Worm (Caenorhabditis elegans): ENCODE measurements around the gene agt-2.

agt-2 gene

DNA sequence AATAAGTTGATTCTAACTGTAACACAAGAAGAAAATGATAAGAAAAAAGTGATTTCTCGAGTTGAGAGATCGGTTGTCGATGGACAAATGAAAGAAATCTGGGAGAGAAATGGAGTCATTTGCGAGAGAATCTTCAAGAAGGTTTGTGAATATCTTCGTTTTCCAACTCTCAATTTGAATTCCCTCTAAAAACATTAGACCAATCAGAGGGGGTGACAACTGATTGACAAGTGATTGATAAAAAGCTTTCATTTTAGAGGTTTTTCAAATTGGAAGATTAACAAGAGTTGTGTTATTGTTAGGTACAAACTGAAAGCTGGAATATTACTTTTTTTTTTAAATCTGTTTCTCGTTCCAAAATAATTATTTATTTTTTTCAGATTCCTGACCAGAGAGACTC lies 44.3 kb upstream of the agt-2 start:
- no peak for TF ChIP-seq Y53G8AR.9 (GFP tag; conservative IDR thresholded peaks at IDR 0.05)
- no peak for TF ChIP-seq nhr-27 (tag; optimal IDR thresholded peaks at IDR 0.05)
- no peak for TF ChIP-seq bed-2 (GFP tag; IDR thresholded peaks at IDR 0.05)
- no peak for TF ChIP-seq pbrm-1 (GFP tag; IDR thresholded peaks at IDR 0.05)
- no peak for TF ChIP-seq ztf-3 (GFP tag; optimal IDR thresholded peaks at IDR 0.05)
- TF ChIP-seq attf-6 (GFP tag; IDR thresholded peaks at IDR 0.05), result no peak
- TF ChIP-seq C06A6.2 (GFP tag; conservative IDR thresholded peaks at IDR 0.05), result no peak
- TF ChIP-seq K12H6.12 (tag; optimal IDR thresholded peaks at IDR 0.05), result no peak
- TF ChIP-seq dox-1 (GFP tag; IDR thresholded peaks at IDR 0.05), result no peak

DNA sequence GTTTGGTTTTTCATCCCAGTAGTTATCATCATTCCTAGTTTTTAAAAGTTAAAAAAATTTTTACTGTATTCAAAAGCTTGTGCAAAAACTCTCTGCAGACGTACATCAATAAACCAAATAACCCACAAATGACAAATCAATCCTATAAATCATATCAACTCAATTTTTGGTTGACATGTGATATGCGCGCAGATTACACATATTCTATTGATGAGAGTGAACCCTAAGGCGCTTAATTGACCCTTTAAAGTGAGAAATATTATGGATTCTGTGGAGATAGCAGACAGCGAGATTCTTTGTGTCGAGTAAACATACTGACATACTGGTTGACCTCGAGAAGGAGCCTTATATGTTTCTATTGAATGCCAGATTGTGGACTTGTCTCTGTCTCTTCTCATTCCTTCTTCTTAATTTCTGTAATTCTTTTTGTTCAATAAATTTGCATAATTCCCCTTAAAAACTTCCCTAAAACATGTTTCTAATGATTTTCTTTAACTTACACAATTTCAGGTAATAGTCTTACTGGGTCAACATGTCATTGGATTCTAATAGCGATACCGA lies 42.7 kb upstream of the agt-2 start, which contains the start of gene EEED8.2:
Gene EEED8.2, plus strand, starts transcription at position 511 of the 561 bp plus-strand sequence.
- TF ChIP-seq cebp-2 (GFP tag; IDR thresholded peaks at IDR 0.05) (no peak), Y67H2A.10 (GFP tag; conservative IDR thresholded peaks at IDR 0.05) (no peak), rec-8 (tag; optimal IDR thresholded peaks at IDR 0.05) (no peak), ets-4 (GFP tag; optimal IDR thresholded peaks at IDR 0.05) (no peak), madf-8 (GFP tag; conservative IDR thresholded peaks at IDR 0.05) (no peak), dpl-1 (GFP tag; optimal IDR thresholded peaks at IDR 0.05) (no peak), fkh-3 (tag; optimal IDR thresholded peaks at IDR 0.05) (no peak), snpc-4 (GFP tag; optimal IDR thresholded peaks at IDR 0.05) (no peak), snpc-4 (tag; optimal IDR thresholded peaks at IDR 0.05) (no peak), F57A8.1 (GFP tag; optimal IDR thresholded peaks at IDR 0.05) (no peak), repo-1 (tag; optimal IDR thresholded peaks at IDR 0.05) (no peak), F10E7.11 (tag; optimal IDR thresholded peaks at IDR 0.05) (no peak), nhr-120 (GFP tag; IDR thresholded peaks at IDR 0.05) (no peak), attf-5 (GFP tag; optimal IDR thresholded peaks at IDR 0.05) (no peak), pbrm-1 (GFP tag; IDR thresholded peaks at IDR 0.05) (no peak), attf-6 (GFP tag; IDR thresholded peaks at IDR 0.05) (no peak), aptf-2 (GFP tag; conservative IDR thresholded peaks at IDR 0.05) (no peak), atf-7 (tag; optimal IDR thresholded peaks at IDR 0.05) (no peak), madf-10 (tag; optimal IDR thresholded peaks at IDR 0.05) (no peak)

ce11 chrII:5414040-5414439 lies 40.4 kb upstream of the agt-2 start, which contains the start of the genes EEED8.14 and EEED8.3:
EEED8.14 (minus strand) TSS chrII:5414052.
EEED8.3 (plus strand) TSS chrII:5414276.
- TF ChIP-seq madf-6 (GFP tag; IDR thresholded peaks at IDR 0.05) (peak; percentile 80), aptf-3 (GFP tag; IDR thresholded peaks at IDR 0.05) (no peak), xnd-1 (tag; optimal IDR thresholded peaks at IDR 0.05) (peak; percentile 80), lin-54 (GFP tag; optimal IDR thresholded peaks at IDR 0.05) (peak; percentile 13), Y67H2A.10 (GFP tag; conservative IDR thresholded peaks at IDR 0.05) (no peak), madf-10 (tag; optimal IDR thresholded peaks at IDR 0.05) (no peak), snpc-1.3 (tag; optimal IDR thresholded peaks at IDR 0.05; ENCODE audit: insufficient read depth) (peak; percentile 0), aptf-2 (GFP tag; conservative IDR thresholded peaks at IDR 0.05) (no peak), madf-8 (GFP tag; conservative IDR thresholded peaks at IDR 0.05) (peak; percentile 61), lsl-1 (GFP tag; optimal IDR thresholded peaks at IDR 0.05) (peak; percentile 90), B0035.1 (tag; optimal IDR thresholded peaks at IDR 0.05) (no peak), F33H1.4 (GFP tag; IDR thresholded peaks at IDR 0.05) (peak; percentile 85)

ce11 chrII:5412467-5412866 lies 38.8 kb upstream of the agt-2 start, which contains the start of the genes EEED8.13 and EEED8.18:
EEED8.13 (minus strand) TSS chrII:5412567.
EEED8.18 (minus strand) TSS chrII:5412610.
- TF ChIP-seq sea-2 (GFP tag; IDR thresholded peaks at IDR 0.05) (no peak), ztf-28 (GFP tag; IDR thresholded peaks at IDR 0.05) (no peak), snpc-1.1 (tag; optimal IDR thresholded peaks at IDR 0.05; ENCODE audit: insufficient read depth) (no peak)

Measured in whole organism, young adult.